Fruit fly (Drosophila melanogaster): ENCODE data around the gene Tm2.

The Tm2 gene

DNA sequence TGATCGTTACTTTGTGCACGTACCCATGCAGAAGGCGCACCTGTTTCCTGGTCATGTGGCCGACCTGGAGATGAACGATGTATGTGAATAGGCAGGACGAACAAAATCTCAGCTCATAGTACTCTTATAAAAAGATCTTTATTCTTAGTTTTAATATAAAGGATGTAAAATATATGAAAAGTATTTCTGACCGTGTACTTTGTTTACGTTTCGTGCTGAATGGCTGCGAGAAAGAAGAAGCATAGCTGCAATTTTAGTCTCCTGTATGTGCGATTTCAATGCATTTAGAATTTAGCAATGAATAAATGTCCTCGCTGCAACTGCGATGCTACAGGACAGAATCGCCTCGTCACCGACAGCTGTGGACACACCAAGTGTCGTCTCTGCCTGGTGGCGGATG is 37.8 kb downstream of the Tm2 start, which contains the start of the genes CG42726 and CG42727:
CG42726 (plus strand) TSS at position 227 of the 400 bp plus-strand sequence.
CG42727 (plus strand) TSS at position 227 of the 400 bp plus-strand sequence.
- TF ChIP-seq CG12605 (GFP tag; IDR thresholded peaks at IDR 0.05) (no peak), Ets98B (GFP tag; IDR thresholded peaks at IDR 0.05) (peak; percentile 18; the same call in 1 of the 2 replicates), CG9948 (tag; optimal IDR thresholded peaks at IDR 0.05) (peak; percentile 17), CG4496 (GFP tag; IDR thresholded peaks at IDR 0.05) (peak; percentile 63; the same call in 2 of the 3 replicates), Pif1A (GFP tag; optimal IDR thresholded peaks at IDR 0.05) (no peak), CG32121 (GFP tag; IDR thresholded peaks at IDR 0.05) (peak; percentile 49; the same call in 1 of the 2 replicates), gl (tag; optimal IDR thresholded peaks at IDR 0.05) (no peak), fd96Ca (GFP tag; IDR thresholded peaks at IDR 0.05) (peak; percentile 31; the same call in 1 of the 3 replicates), Snoo (tag; optimal IDR thresholded peaks at IDR 0.05) (peak; percentile 44), CG10348 (GFP tag; IDR thresholded peaks at IDR 0.05) (no peak), CG17806 (tag; optimal IDR thresholded peaks at IDR 0.05) (peak; percentile 39), CG14655 (GFP tag; optimal IDR thresholded peaks at IDR 0.05) (no peak), CG8301 (tag; optimal IDR thresholded peaks at IDR 0.05) (no peak), CG15710 (tag; optimal IDR thresholded peaks at IDR 0.05) (peak; percentile 49), D1 (tag; optimal IDR thresholded peaks at IDR 0.05) (no peak), EcR (GFP tag; optimal IDR thresholded peaks at IDR 0.05) (no peak), CG34367 (tag; optimal IDR thresholded peaks at IDR 0.05) (peak; percentile 4)

- TF ChIP-seq CG8301 (tag; optimal IDR thresholded peaks at IDR 0.05) (no peak), fd96Ca (GFP tag; IDR thresholded peaks at IDR 0.05) (no peak), CG15710 (tag; optimal IDR thresholded peaks at IDR 0.05) (peak; percentile 39), CG17806 (tag; optimal IDR thresholded peaks at IDR 0.05) (peak; percentile 15), EcR (GFP tag; optimal IDR thresholded peaks at IDR 0.05) (peak; percentile 9), CG32121 (GFP tag; IDR thresholded peaks at IDR 0.05) (0 out of 2 replicates have a peak, but pooled peaks have one; percentile 13), Ets98B (GFP tag; IDR thresholded peaks at IDR 0.05) (no peak), CG9948 (tag; optimal IDR thresholded peaks at IDR 0.05) (peak; percentile 6), Snoo (tag; optimal IDR thresholded peaks at IDR 0.05) (peak; percentile 28)
These were observed 41.0 kb downstream of the Tm2 start, which contains the start of the genes Trs33 and Tmtc4 for dm6 chr3R:15350993-15351426. TSS of gene Trs33 (minus strand) at chr3R:15350995. TSS of gene Tmtc4 (plus strand) at chr3R:15351225.

dm6 chr3R:15354019-15354418 is 44.0 kb downstream of the Tm2 start:
- TF ChIP-seq CG34367 (tag; optimal IDR thresholded peaks at IDR 0.05) (no peak), CG9948 (tag; optimal IDR thresholded peaks at IDR 0.05) (no peak), CG32121 (GFP tag; IDR thresholded peaks at IDR 0.05) (no peak), CG13204 (GFP tag; optimal IDR thresholded peaks at IDR 0.05) (no peak), CG17806 (tag; optimal IDR thresholded peaks at IDR 0.05) (no peak), CG4496 (GFP tag; IDR thresholded peaks at IDR 0.05) (no peak), CG12605 (GFP tag; IDR thresholded peaks at IDR 0.05) (no peak)

DNA sequence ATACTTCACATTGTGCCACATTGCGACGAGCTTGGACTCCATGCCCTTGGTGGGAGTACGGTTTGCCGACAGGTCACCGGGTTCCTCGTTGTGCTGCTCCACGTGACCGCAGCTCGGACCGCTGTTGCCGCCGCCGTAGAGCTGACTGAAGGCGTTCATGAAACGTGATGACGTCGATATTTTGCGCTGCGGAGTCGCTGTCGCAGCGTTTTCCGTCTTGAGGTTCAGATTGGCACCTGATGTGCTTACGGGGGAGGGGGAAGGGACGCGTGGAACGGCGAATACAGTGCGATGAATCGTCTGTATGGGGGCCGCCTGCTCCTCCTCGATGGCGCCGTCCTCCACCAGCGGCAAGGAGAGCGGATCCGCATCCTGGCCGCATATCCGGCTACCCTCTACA is 46.2 kb downstream of the Tm2 start:
- TF ChIP-seq fd96Ca (GFP tag; IDR thresholded peaks at IDR 0.05) (no peak), CG17806 (tag; optimal IDR thresholded peaks at IDR 0.05) (no peak), EcR (GFP tag; optimal IDR thresholded peaks at IDR 0.05) (no peak)

DNA sequence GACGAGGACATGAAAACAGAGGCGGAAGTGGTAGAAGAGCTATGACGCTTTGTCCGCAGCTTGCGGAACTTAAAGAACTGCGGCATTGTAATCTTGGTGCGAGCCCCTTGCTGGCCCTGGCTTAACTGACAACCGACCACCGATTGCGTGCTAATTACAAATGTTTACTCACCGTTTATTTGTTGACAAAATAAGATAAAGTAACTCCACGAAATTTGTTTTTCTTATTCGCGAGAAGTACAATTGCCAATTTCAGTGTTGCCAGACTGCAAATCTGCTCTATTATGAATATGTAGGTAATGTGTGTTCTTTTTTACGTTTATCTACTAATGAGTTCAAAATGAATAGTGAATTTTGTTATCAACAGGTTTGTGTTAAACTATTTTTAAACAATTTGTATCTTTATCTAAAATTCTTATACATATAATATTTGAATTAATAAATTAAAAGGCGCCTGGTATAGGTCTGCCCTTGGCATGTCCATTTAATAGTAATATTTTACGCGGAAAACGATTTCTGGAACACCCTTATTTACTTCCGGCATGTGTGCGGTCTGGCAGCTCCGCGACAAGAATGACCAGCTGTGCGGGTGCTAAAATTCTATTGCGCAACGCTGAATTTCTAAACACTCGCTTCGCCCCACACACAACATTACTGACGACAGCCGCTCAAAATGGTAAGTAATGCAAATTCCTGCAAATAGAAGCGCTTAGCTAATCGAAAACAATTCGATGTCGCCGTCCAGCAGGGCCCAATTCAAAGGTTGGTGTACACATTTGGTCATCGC is 46.8 kb downstream of the Tm2 start, which contains the start of the genes Atg4b and Hibch:
Atg4b (minus strand) TSS at position 280 of the 787 bp plus-strand sequence.
Hibch (plus strand) TSS at position 585 of the 787 bp plus-strand sequence.
- TF ChIP-seq EcR (GFP tag; optimal IDR thresholded peaks at IDR 0.05) (peak; percentile 17), CG15710 (tag; optimal IDR thresholded peaks at IDR 0.05) (peak; percentile 84), Ets98B (GFP tag; IDR thresholded peaks at IDR 0.05) (peak; percentile 75), CG8159 (tag; optimal IDR thresholded peaks at IDR 0.05) (peak; percentile 89), CG8301 (tag; optimal IDR thresholded peaks at IDR 0.05) (no peak), rn (GFP tag; IDR thresholded peaks at IDR 0.05) (peak; percentile 46; the same call in 1 of the 2 replicates), Pif1A (GFP tag; optimal IDR thresholded peaks at IDR 0.05) (no peak), Pif1B (GFP tag; optimal IDR thresholded peaks at IDR 0.05) (no peak), CG13204 (GFP tag; optimal IDR thresholded peaks at IDR 0.05) (no peak), CG10348 (GFP tag; IDR thresholded peaks at IDR 0.05) (0 out of 2 replicates have a peak, but pooled peaks have one; percentile 20), CG14655 (GFP tag; optimal IDR thresholded peaks at IDR 0.05) (no peak), CG9948 (tag; optimal IDR thresholded peaks at IDR 0.05) (peak; percentile 77), CG32121 (GFP tag; IDR thresholded peaks at IDR 0.05) (peak; percentile 72), CG12605 (GFP tag; IDR thresholded peaks at IDR 0.05) (0 out of 2 replicates have a peak, but pooled peaks have one; percentile 26), Snoo (tag; optimal IDR thresholded peaks at IDR 0.05) (peak; percentile 63), gl (tag; optimal IDR thresholded peaks at IDR 0.05) (peak; percentile 55), CG4496 (GFP tag; IDR thresholded peaks at IDR 0.05) (peak; percentile 81), CG17806 (tag; optimal IDR thresholded peaks at IDR 0.05) (peak; percentile 83), fd96Ca (GFP tag; IDR thresholded peaks at IDR 0.05) (peak; percentile 75; the same call in 2 of the 3 replicates), D1 (tag; optimal IDR thresholded peaks at IDR 0.05) (no peak), CG34367 (tag; optimal IDR thresholded peaks at IDR 0.05) (peak; percentile 68)

DNA sequence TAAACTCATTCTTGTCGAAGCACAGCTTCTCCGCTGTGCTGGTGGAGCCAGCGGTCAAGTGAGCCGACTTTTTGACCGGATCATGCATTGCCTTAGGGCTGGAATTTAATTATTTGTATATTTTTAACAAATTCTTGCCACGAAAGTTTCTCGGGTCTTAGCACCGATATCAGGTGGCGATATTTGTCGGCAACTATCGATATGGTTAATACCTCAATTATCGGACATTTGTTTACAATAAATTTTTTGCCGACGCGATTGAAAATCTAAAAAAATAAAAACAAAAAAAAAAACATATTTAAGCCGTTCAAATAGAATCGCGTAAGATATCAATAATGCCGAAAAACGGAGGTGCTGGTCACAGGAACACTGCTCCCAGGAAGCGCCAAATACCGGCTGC is 51.5 kb downstream of the Tm2 start, which contains the start of the genes Cog2 and Trax:
Cog2 (minus strand) TSS at position 168 of the 400 bp plus-strand sequence.
Trax (plus strand) TSS at position 203 of the 400 bp plus-strand sequence.
- TF ChIP-seq CG8159 (tag; optimal IDR thresholded peaks at IDR 0.05) (no peak), CG32121 (GFP tag; IDR thresholded peaks at IDR 0.05) (peak; percentile 19; the same call in 1 of the 2 replicates)

Measured in whole organism, pupa.